Fruit fly (Drosophila melanogaster): ENCODE results near the gene CG6833.
A peak's percentile ranks its signal among the peaks of the same experiment; 100 is the strongest.

DNA sequence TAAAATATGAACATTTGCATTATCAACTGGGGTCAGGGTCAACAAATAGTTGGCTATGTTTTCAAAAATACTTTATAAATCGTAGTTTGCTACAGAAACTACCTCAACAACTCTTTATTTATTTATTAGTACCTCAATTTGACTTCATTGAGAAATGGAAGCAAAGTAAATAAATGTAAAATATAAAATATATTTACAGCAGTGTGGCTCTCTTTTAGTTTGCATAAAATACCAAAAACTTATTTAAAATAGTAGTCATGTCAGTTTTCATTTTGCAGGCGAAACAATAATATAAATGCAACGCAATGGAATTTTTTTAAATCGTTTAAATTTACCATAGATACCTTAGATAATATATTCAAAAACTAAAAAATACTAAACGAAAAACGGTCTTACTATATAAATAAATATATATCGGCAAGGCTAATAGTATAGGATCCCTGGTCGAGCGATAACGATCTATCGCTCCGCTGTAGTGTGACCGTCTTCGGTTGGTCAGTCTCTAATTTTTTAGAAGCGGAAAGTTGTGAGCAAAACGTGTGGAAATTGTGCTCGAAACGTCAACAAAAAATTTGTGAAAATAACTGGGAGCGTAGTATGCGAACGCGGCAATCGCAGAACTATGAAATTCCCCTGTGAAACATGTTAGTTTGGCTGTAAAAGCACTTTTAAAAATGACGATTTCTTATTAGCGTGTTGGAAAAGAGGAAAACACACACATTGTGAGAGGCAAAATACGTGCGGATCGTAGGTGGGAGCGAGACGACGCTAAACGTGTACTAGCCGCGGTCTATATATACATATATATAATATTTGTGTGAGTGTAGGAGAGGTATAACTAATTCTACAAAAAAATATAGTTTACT, 49.1 kb upstream of the CG6833 start, which contains the start of the genes Nprl3 and upSET:
- TF ChIP-seq Sp1 (GFP tag; optimal IDR thresholded peaks at IDR 0.05) = peak; percentile 14
- TF ChIP-seq usp (GFP tag; optimal IDR thresholded peaks at IDR 0.05) = no peak
- no peak for TF ChIP-seq h (GFP tag; optimal IDR thresholded peaks at IDR 0.05)
- no peak for TF ChIP-seq psq (GFP tag; optimal IDR thresholded peaks at IDR 0.05)
- TF ChIP-seq dmrt93B (GFP tag; optimal IDR thresholded peaks at IDR 0.05) = no peak
- TF ChIP-seq Dif (GFP tag; optimal IDR thresholded peaks at IDR 0.05; ENCODE audit: partially characterized antibody) = no peak
- no peak for TF ChIP-seq br (GFP tag; optimal IDR thresholded peaks at IDR 0.05)
- no peak for TF ChIP-seq Myc (optimal IDR thresholded peaks at IDR 0.05)
- no peak for TF ChIP-seq Dfd (GFP tag; optimal IDR thresholded peaks at IDR 0.05)
- no peak for TF ChIP-seq Hr78 (GFP tag; optimal IDR thresholded peaks at IDR 0.05)
- no peak for TF ChIP-seq Rel (GFP tag; optimal IDR thresholded peaks at IDR 0.05)
- peak; percentile 89 for TF ChIP-seq Rel (tag; optimal IDR thresholded peaks at IDR 0.05)
- no peak for TF ChIP-seq OdsH (GFP tag; optimal IDR thresholded peaks at IDR 0.05)
- TF ChIP-seq lola (GFP tag; optimal IDR thresholded peaks at IDR 0.05) = no peak
- TF ChIP-seq GATAd (GFP tag; optimal IDR thresholded peaks at IDR 0.05) = no peak

All from whole organism, wandering third instar larva.